Worm (Caenorhabditis elegans) whole organism, young adult: ENCODE measurements around the gene vps-60.

ENCODE experiments used
- ceh-58 ChIP-seq: fragments of 200-800 bp; sonication (Bioruptor generic); IDR thresholded peaks from 2 replicates; pipeline ENCODE4 v1.3.6; 2022; ENCODE audit warnings: missing genetic modification characterization, missing compliant biosample characterization
- egl-18 ChIP-seq: fragments of 200-800 bp; sonication (Bioruptor generic); IDR thresholded peaks from 2 replicates; pipeline ENCODE4 v1.3.6; 2022; ENCODE audit warnings: missing genetic modification reagents, missing genetic modification characterization, missing compliant biosample characterization
- hmg-1.2 ChIP-seq: fragments of 200-800 bp; sonication (Bioruptor generic); IDR thresholded peaks from 2 replicates; pipeline ENCODE4 v1.3.6; 2022; ENCODE audit warnings: missing genetic modification reagents, missing genetic modification characterization, missing compliant biosample characterization
- lag-1 ChIP-seq: fragments of 200-800 bp; sonication (Bioruptor generic); IDR thresholded peaks from 2 replicates; pipeline ENCODE4 v1.3.6; 2022; ENCODE audit warnings: missing genetic modification reagents, missing genetic modification characterization, missing compliant biosample characterization
- lsl-1 ChIP-seq: fragments of 200-800 bp; sonication (Bioruptor generic); optimal IDR thresholded peaks from 2 replicates; lab custom pipeline; 2018; ENCODE audit warnings: mild to moderate bottlenecking, missing genetic modification characterization, moderate library complexity, missing compliant biosample characterization
- nfya-2 ChIP-seq: fragments of 200-800 bp; sonication (Bioruptor generic); IDR thresholded peaks from 2 replicates; pipeline ENCODE4 v1.3.6; 2022; ENCODE audit warnings: missing genetic modification reagents, missing genetic modification characterization, missing compliant biosample characterization
- snpc-4 ChIP-seq, 5 experiments: fragments of 150-350 bp in 1 of 5; sonication (generic microtip) in 4 of 5; optimal IDR thresholded peaks; 2 replicates each; lab custom pipeline; 2014 to 2018; ENCODE audit warnings: missing genetic modification characterization in 5 of 5, missing biosample characterization in 3 of 5, antibody characterized with exemption in 2 of 5, mild to moderate bottlenecking in 2 of 5, missing compliant biosample characterization in 2 of 5, missing genotype in 2 of 5, moderate library complexity in 2 of 5, missing genetic modification reagents in 1 of 5
- tbx-9 ChIP-seq: sonication (generic microtip); optimal IDR thresholded peaks from 2 replicates; lab custom pipeline; 2016; ENCODE audit warnings: borderline replicate concordance, missing genetic modification characterization, inconsistent platforms, missing compliant biosample characterization
- unc-130 ChIP-seq: sonication (generic microtip); optimal IDR thresholded peaks from 2 replicates; lab custom pipeline; 2016; ENCODE audit warnings: missing genetic modification reagents, missing genetic modification characterization, missing compliant biosample characterization
- ztf-22 ChIP-seq: fragments of 200-800 bp; sonication (Bioruptor generic); optimal IDR thresholded peaks from 2 replicates; lab custom pipeline; 2018; ENCODE audit warnings: mild to moderate bottlenecking, missing genetic modification characterization, moderate library complexity, missing compliant biosample characterization
- ztf-6 ChIP-seq: fragments of 200-800 bp; sonication (Bioruptor generic); IDR thresholded peaks from 2 replicates; pipeline ENCODE4 v1.3.6; 2022; ENCODE audit warnings: missing genetic modification reagents, missing genetic modification characterization, missing compliant biosample characterization

ce11 chrV:8609776-8610529 is 4.0 kb upstream of the vps-60 start:
- TF ChIP-seq hmg-1.2 (GFP tag; lab: Robert Waterston, UW) (0 out of 2 replicates have a peak, but pooled peaks have one; percentile 5), ztf-6 (GFP tag; lab: Robert Waterston, UW) (no peak), ztf-22 (GFP tag; lab: Kevin White, UChicago) (no peak), nfya-2 (GFP tag; lab: Robert Waterston, UW) (no peak), lag-1 (GFP tag; lab: Robert Waterston, UW) (no peak), egl-18 (GFP tag; lab: Robert Waterston, UW) (no peak), ceh-58 (GFP tag; lab: Robert Waterston, UW) (no peak), unc-130 (no peak), snpc-4 (GFP tag; optimal IDR thresholded peaks at IDR 0.05; lab: Kevin White, UChicago) (no peak), snpc-4 (tag; optimal IDR thresholded peaks at IDR 0.05; lab: Kevin White, UChicago) (no peak), tbx-9 (tag; lab: Kevin White, UChicago) (no peak), lsl-1 (GFP tag; lab: Kevin White, UChicago) (no peak)
